Worm (Caenorhabditis elegans) whole organism, L2 larva: ENCODE measurements around the gene W03H9.2.

Source experiments
- egl-27 ChIP-seq: sonication (generic microtip); optimal IDR thresholded peaks from 3 replicates; lab custom pipeline; 2017; ENCODE audit warnings: missing biosample characterization, missing genetic modification reagents, missing genetic modification characterization
- fos-1 ChIP-seq: fragments of 150-350 bp; optimal IDR thresholded peaks from 2 replicates; lab custom pipeline; 2014; ENCODE audit warnings: missing biosample characterization, missing genetic modification characterization
- mab-5 ChIP-seq: fragments of 150-350 bp; optimal IDR thresholded peaks from 2 replicates; lab custom pipeline; 2014; ENCODE audit warnings: missing biosample characterization, missing genetic modification characterization
- nhr-11 ChIP-seq: fragments of 150-350 bp; optimal IDR thresholded peaks from 2 replicates; lab custom pipeline; 2014; ENCODE audit warnings: missing biosample characterization, missing genetic modification characterization
- skn-1 ChIP-seq: sonication (generic microtip); optimal IDR thresholded peaks from 2 replicates; lab custom pipeline; 2017; ENCODE audit warnings: missing biosample characterization, missing genetic modification characterization
- ztf-11 ChIP-seq: sonication (generic microtip); optimal IDR thresholded peaks from 2 replicates; lab custom pipeline; 2017; ENCODE audit warnings: missing biosample characterization, missing genetic modification characterization

DNA sequence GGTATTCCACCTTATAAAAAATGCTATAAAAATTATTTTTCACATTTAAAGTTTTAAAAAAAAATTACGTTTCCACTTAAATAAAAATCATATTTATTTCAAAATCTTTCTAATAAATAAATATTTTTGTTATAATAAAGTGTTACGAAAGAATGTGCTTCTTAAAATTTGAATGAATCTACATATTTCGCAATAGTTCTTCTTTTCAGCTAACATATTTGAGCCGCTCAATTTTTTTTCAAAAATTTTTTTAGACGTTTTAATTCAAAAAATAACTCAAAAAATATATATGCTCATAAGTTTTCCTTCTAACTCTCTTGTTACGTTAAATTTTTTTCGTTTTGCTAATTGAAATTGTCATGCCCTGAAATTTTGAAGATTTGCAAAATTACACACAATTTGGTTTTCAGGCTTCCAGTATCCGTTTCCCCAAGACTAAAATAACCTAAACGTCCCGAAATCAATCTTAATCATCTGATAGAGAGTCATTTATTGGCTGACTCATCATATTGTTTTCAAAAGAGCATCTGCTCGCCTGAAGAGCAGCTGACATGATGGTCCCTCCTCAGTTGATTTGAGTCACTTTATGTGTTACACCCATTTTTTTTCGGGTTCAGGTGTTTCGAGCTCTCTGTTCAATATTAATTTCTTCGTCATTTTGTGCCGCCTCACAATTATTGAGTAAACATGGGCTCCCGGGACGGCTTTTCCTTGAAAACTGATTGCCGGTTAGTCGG, 34.7 kb upstream of the W03H9.2 start, which contains the start of gene efhd-1:
- TF ChIP-seq egl-27 (tag; lab: Kevin White, UChicago), result no peak
- no peak for TF ChIP-seq fos-1 (tag; lab: Kevin White, UChicago)
- TF ChIP-seq mab-5 (tag; lab: Kevin White, UChicago), result no peak
- TF ChIP-seq nhr-11 (tag; lab: Kevin White, UChicago), result no peak
- no peak for TF ChIP-seq ztf-11 (tag; lab: Kevin White, UChicago)
- TF ChIP-seq skn-1 (tag; lab: Kevin White, UChicago), result no peak
